Worm (Caenorhabditis elegans) whole organism, late embryonic: Measurements from ENCODE around the gene F54F2.14.

ENCODE experiments used
- C08G9.2 ChIP-seq: sonication (generic microtip); optimal IDR thresholded peaks from 2 replicates; lab custom pipeline; 2016; ENCODE audit warnings: mild to moderate bottlenecking, missing genetic modification characterization, moderate library complexity, missing compliant biosample characterization
- C38D4.7 ChIP-seq: fragments of 200-800 bp; sonication (Bioruptor generic); optimal IDR thresholded peaks from 2 replicates; lab custom pipeline; 2018; ENCODE audit warnings: mild to moderate bottlenecking, missing genetic modification characterization, moderate library complexity, missing compliant biosample characterization
- T23F11.4 ChIP-seq: fragments of 200-800 bp; sonication (Bioruptor generic); optimal IDR thresholded peaks from 2 replicates; lab custom pipeline; 2018; ENCODE audit warnings: mild to moderate bottlenecking, missing genetic modification characterization, missing compliant biosample characterization
- ama-1 ChIP-seq: fragments of 150-350 bp; optimal IDR thresholded peaks from 2 replicates; lab custom pipeline; 2014
- ceh-14 ChIP-seq: sonication (generic microtip); optimal IDR thresholded peaks from 2 replicates; lab custom pipeline; 2016; ENCODE audit warnings: missing genotype, missing genetic modification characterization, missing compliant biosample characterization
- ceh-19 ChIP-seq: fragments of 200-800 bp; sonication (Bioruptor generic); optimal IDR thresholded peaks from 2 replicates; lab custom pipeline; 2018; ENCODE audit warnings: mild to moderate bottlenecking, missing genetic modification characterization, missing compliant biosample characterization
- ceh-22 ChIP-seq: sonication (generic microtip); optimal IDR thresholded peaks from 2 replicates; lab custom pipeline; 2017; ENCODE audit warnings: missing biosample characterization, missing genetic modification characterization
- ceh-34 ChIP-seq: sonication (generic microtip); optimal IDR thresholded peaks from 2 replicates; lab custom pipeline; 2016; ENCODE audit warnings: mild to moderate bottlenecking, missing genetic modification characterization, missing compliant biosample characterization
- ceh-48 ChIP-seq: sonication (generic microtip); optimal IDR thresholded peaks from 2 replicates; lab custom pipeline; 2016; ENCODE audit warnings: missing genetic modification characterization, inconsistent platforms, missing compliant biosample characterization
- ceh-6 ChIP-seq: fragments of 200-800 bp; sonication (Bioruptor generic); optimal IDR thresholded peaks from 2 replicates; lab custom pipeline; 2018; ENCODE audit warnings: mild to moderate bottlenecking, missing genetic modification characterization, missing compliant biosample characterization
- ceh-9 ChIP-seq: sonication (generic microtip); optimal IDR thresholded peaks from 2 replicates; lab custom pipeline; 2016; ENCODE audit warnings: mild to moderate bottlenecking, missing genetic modification characterization, inconsistent platforms, missing compliant biosample characterization
- che-1 ChIP-seq: sonication (generic microtip); optimal IDR thresholded peaks from 2 replicates; lab custom pipeline; 2016; ENCODE audit warnings: mild to moderate bottlenecking, missing genetic modification characterization, missing compliant biosample characterization
- elt-4 ChIP-seq: sonication (generic microtip); optimal IDR thresholded peaks from 2 replicates; lab custom pipeline; 2016; ENCODE audit warnings: missing genetic modification characterization, missing compliant biosample characterization
- ets-4 ChIP-seq: sonication (generic microtip); optimal IDR thresholded peaks from 2 replicates; lab custom pipeline; 2016; ENCODE audit warnings: missing genetic modification characterization, missing compliant biosample characterization
- eyg-1 ChIP-seq: sonication (generic microtip); optimal IDR thresholded peaks from 2 replicates; lab custom pipeline; 2016; ENCODE audit warnings: missing genotype, missing genetic modification characterization, missing compliant biosample characterization
- fax-1 ChIP-seq: sonication (generic microtip); optimal IDR thresholded peaks from 2 replicates; lab custom pipeline; 2016; ENCODE audit warnings: missing genotype, missing genetic modification characterization, missing compliant biosample characterization
- fkh-10 ChIP-seq: fragments of 150-350 bp; optimal IDR thresholded peaks from 2 replicates; lab custom pipeline; 2014; ENCODE audit warnings: missing biosample characterization, missing genetic modification reagents, missing genetic modification characterization
- madf-2 ChIP-seq: sonication (generic microtip); optimal IDR thresholded peaks from 2 replicates; lab custom pipeline; 2017; ENCODE audit warnings: missing genetic modification characterization, missing compliant biosample characterization
- nfya-1 ChIP-seq: sonication (generic microtip); optimal IDR thresholded peaks from 2 replicates; lab custom pipeline; 2017; ENCODE audit warnings: missing genetic modification characterization, mild to moderate bottlenecking, missing compliant biosample characterization, antibody characterized with exemption, moderate library complexity
- nhr-11 ChIP-seq: fragments of 150-350 bp; optimal IDR thresholded peaks from 2 replicates; lab custom pipeline; 2014; ENCODE audit warnings: missing biosample characterization, missing genetic modification characterization
- pat-9 ChIP-seq: fragments of 200-800 bp; sonication (Bioruptor generic); optimal IDR thresholded peaks from 2 replicates; lab custom pipeline; 2018; ENCODE audit warnings: mild to moderate bottlenecking, missing genetic modification characterization, moderate library complexity, missing compliant biosample characterization
- pax-1 ChIP-seq: fragments of 150-350 bp; optimal IDR thresholded peaks from 2 replicates; lab custom pipeline; 2014; ENCODE audit warnings: missing biosample characterization, missing genetic modification characterization
- pha-2 ChIP-seq: sonication (generic microtip); optimal IDR thresholded peaks from 2 replicates; lab custom pipeline; 2017; ENCODE audit warnings: mild to moderate bottlenecking, missing genetic modification characterization, missing compliant biosample characterization
- pha-4 ChIP-seq: fragments of 150-350 bp; optimal IDR thresholded peaks from 2 replicates; lab custom pipeline; 2018; ENCODE audit warnings: missing biosample characterization, missing genetic modification reagents, missing genetic modification characterization
- pqm-1 ChIP-seq: sonication (generic microtip); optimal IDR thresholded peaks from 2 replicates; lab custom pipeline; 2016; ENCODE audit warnings: missing genetic modification characterization, missing compliant biosample characterization
- sdc-2 ChIP-seq: sonication (generic microtip); optimal IDR thresholded peaks from 2 replicates; lab custom pipeline; 2016; ENCODE audit warnings: missing genotype, missing genetic modification characterization, missing compliant biosample characterization
- syd-9 ChIP-seq: sonication (generic microtip); optimal IDR thresholded peaks from 2 replicates; lab custom pipeline; 2016; ENCODE audit warnings: mild to moderate bottlenecking, missing genetic modification characterization, moderate library complexity, missing compliant biosample characterization
- unc-3 ChIP-seq, 2 experiments: fragments of 200-800 bp in 1 of 2; sonication (Bioruptor generic) in 1 of 2; sonication (generic microtip) in 1 of 2; conservative IDR thresholded peaks in 1 of 2; optimal IDR thresholded peaks in 1 of 2; 2 replicates each; pipeline versions ENCODE4 v1.3.6 to Lab custom; 2016 to 2022; ENCODE audit warnings: missing compliant biosample characterization in 2 of 2, missing genetic modification characterization in 2 of 2, missing genetic modification reagents in 1 of 2
- unc-42 ChIP-seq: sonication (generic microtip); optimal IDR thresholded peaks from 2 replicates; lab custom pipeline; 2016; ENCODE audit warnings: missing genotype, missing genetic modification characterization, missing compliant biosample characterization
- unc-55 ChIP-seq: sonication (generic microtip); optimal IDR thresholded peaks from 2 replicates; lab custom pipeline; 2017; ENCODE audit warnings: missing biosample characterization, missing genetic modification reagents, missing genetic modification characterization
- unc-86 ChIP-seq: sonication (generic microtip); optimal IDR thresholded peaks from 2 replicates; lab custom pipeline; 2016; ENCODE audit warnings: missing genetic modification characterization, missing compliant biosample characterization
- zip-5 ChIP-seq: sonication (generic microtip); optimal IDR thresholded peaks from 2 replicates; lab custom pipeline; 2016; ENCODE audit warnings: missing genetic modification characterization, missing compliant biosample characterization

F54F2.14 gene

ce11 chrIII:8791235-8791634 is at the start of gene F54F2.14, which contains the start of gene zfp-1:
TSS of gene F54F2.14 (plus strand) at chrIII:8791546.
TSS of gene zfp-1 (plus strand) at chrIII:8791535.
- no peak for TF ChIP-seq fkh-10 (GFP tag; lab: Kevin White, UChicago)
- no peak for TF ChIP-seq che-1
- TF ChIP-seq C38D4.7 (GFP tag; lab: Kevin White, UChicago) = no peak
- TF ChIP-seq pax-1 (tag; lab: Kevin White, UChicago) = no peak
- no peak for TF ChIP-seq madf-2
- no peak for TF ChIP-seq unc-86 (tag; lab: Kevin White, UChicago)
- no peak for TF ChIP-seq ceh-19
- TF ChIP-seq pat-9 (tag; lab: Kevin White, UChicago) = no peak
- no peak for TF ChIP-seq T23F11.4 (GFP tag; lab: Kevin White, UChicago)
- TF ChIP-seq elt-4 (tag; lab: Kevin White, UChicago) = no peak
- no peak for TF ChIP-seq C08G9.2 (tag; lab: Kevin White, UChicago)
- TF ChIP-seq syd-9 (tag; lab: Kevin White, UChicago) = no peak
- TF ChIP-seq, all 69 proteins: peak for 0

- no peak for TF ChIP-seq fax-1 (tag; lab: Kevin White, UChicago)
- TF ChIP-seq sdc-2 (tag; lab: Kevin White, UChicago) = no peak
- TF ChIP-seq pax-1 (tag; lab: Kevin White, UChicago) = no peak
- TF ChIP-seq ceh-9 (tag; lab: Kevin White, UChicago) = no peak
- no peak for TF ChIP-seq unc-42 (tag; lab: Kevin White, UChicago)
- no peak for TF ChIP-seq unc-3 (GFP tag; conservative IDR thresholded peaks at IDR 0.05; lab: Robert Waterston, UW)
- no peak for TF ChIP-seq unc-3 (tag; optimal IDR thresholded peaks at IDR 0.05; lab: Kevin White, UChicago)
- TF ChIP-seq, all 69 proteins: peak for 0
These were observed 49.4 kb upstream of the F54F2.14 start for ce11 chrIII:8741955-8742354.

- TF ChIP-seq unc-55 (GFP tag; lab: Kevin White, UChicago) (no peak), nhr-11 (tag; lab: Kevin White, UChicago) (no peak), ets-4 (tag; lab: Kevin White, UChicago) (no peak), ceh-9 (tag; lab: Kevin White, UChicago) (no peak), pqm-1 (tag; lab: Kevin White, UChicago) (no peak), ceh-6 (GFP tag; lab: Kevin White, UChicago) (no peak), ama-1 (lab: Kevin White, UChicago) (no peak)
- TF ChIP-seq, all 69 proteins: peak for 0
These were observed 48.8 kb upstream of the F54F2.14 start for ce11 chrIII:8742584-8742983.

- TF ChIP-seq zip-5 (tag; lab: Kevin White, UChicago) (no peak), ceh-34 (tag; lab: Kevin White, UChicago) (no peak), ceh-9 (tag; lab: Kevin White, UChicago) (no peak), nfya-1 (tag; lab: Kevin White, UChicago) (no peak), unc-42 (tag; lab: Kevin White, UChicago) (peak; percentile 91)
These were observed 47.4 kb upstream of the F54F2.14 start, which contains the start of gene ZK370.6 for ce11 chrIII:8743796-8744404. TSS of gene ZK370.6 (minus strand) at chrIII:8743846.

ce11 chrIII:8744765-8745164 is 46.6 kb upstream of the F54F2.14 start:
- TF ChIP-seq eyg-1 (tag; lab: Kevin White, UChicago) (no peak), ceh-19 (no peak), pha-4 (tag; lab: Kevin White, UChicago) (no peak), syd-9 (tag; lab: Kevin White, UChicago) (no peak), pqm-1 (tag; lab: Kevin White, UChicago) (no peak), ceh-48 (no peak), pha-2 (tag; lab: Kevin White, UChicago) (no peak), sdc-2 (tag; lab: Kevin White, UChicago) (no peak)

- TF ChIP-seq ceh-6 (GFP tag; lab: Kevin White, UChicago) (no peak), ceh-14 (no peak), ceh-22 (no peak), unc-55 (GFP tag; lab: Kevin White, UChicago) (no peak)
- TF ChIP-seq, all 69 proteins: peak for 0
These were observed 46.1 kb upstream of the F54F2.14 start for ce11 chrIII:8745214-8745613.
